Fruit fly (Drosophila melanogaster) whole organism, pupa: ENCODE data around the gene sens.

Experiments
- CG10348 ChIP-seq: fragments of 200-800 bp; sonication (Bioruptor generic); IDR thresholded peaks from 2 replicates; pipeline ENCODE4 v1.3.6; 2022; ENCODE audit warnings: missing biosample characterization, missing genetic modification characterization
- CG15710 ChIP-seq: fragments of 200-800 bp; sonication (Bioruptor generic); optimal IDR thresholded peaks from 2 replicates; lab custom pipeline; 2018; ENCODE audit warnings: missing biosample characterization, mild to moderate bottlenecking, missing genetic modification characterization, moderate library complexity
- CG17806 ChIP-seq: fragments of 200-800 bp; sonication (Bioruptor generic); optimal IDR thresholded peaks from 2 replicates; lab custom pipeline; 2018; ENCODE audit warnings: missing biosample characterization, mild to moderate bottlenecking, missing genetic modification characterization, moderate library complexity
- CG9948 ChIP-seq: fragments of 200-800 bp; sonication (Bioruptor generic); optimal IDR thresholded peaks from 2 replicates; lab custom pipeline; 2018; ENCODE audit warnings: missing biosample characterization, mild to moderate bottlenecking, missing genetic modification characterization, moderate library complexity
- D1 ChIP-seq: fragments of 200-800 bp; sonication (Bioruptor generic); optimal IDR thresholded peaks from 2 replicates; lab custom pipeline; 2018; ENCODE audit warnings: missing biosample characterization, mild to moderate bottlenecking, missing genetic modification characterization, moderate library complexity
- EcR ChIP-seq: fragments of 200-800 bp; sonication (Bioruptor generic); optimal IDR thresholded peaks from 3 replicates; lab custom pipeline; 2019; ENCODE audit warnings: missing biosample characterization, missing genetic modification characterization, mild to moderate bottlenecking, moderate library complexity, missing genetic modification reagents
- fd96Ca ChIP-seq: fragments of 200-800 bp; sonication (Bioruptor generic); IDR thresholded peaks from 3 replicates; pipeline ENCODE4 v1.3.6; 2022; ENCODE audit warnings: missing biosample characterization, missing genetic modification characterization

- TF ChIP-seq EcR (GFP tag; lab: Kevin White, UChicago) (no peak), CG15710 (tag; lab: Kevin White, UChicago) (no peak), CG9948 (no peak), CG10348 (GFP tag; lab: Robert Waterston, UW) (no peak), D1 (tag; lab: Kevin White, UChicago) (no peak), fd96Ca (GFP tag; lab: Robert Waterston, UW) (no peak), CG17806 (tag; lab: Kevin White, UChicago) (no peak)
Observed at dm6 chr3L:13422286-13422787, 21.4 kb upstream of the sens start, which contains the start of gene CG32121.
